Worm (Caenorhabditis elegans): Measurements from ENCODE around the gene F20D6.6.

- TF ChIP-seq unc-39 (tag; optimal IDR thresholded peaks at IDR 0.05) (no peak), dpl-1 (GFP tag; optimal IDR thresholded peaks at IDR 0.05) (no peak), nhr-237 (tag; optimal IDR thresholded peaks at IDR 0.05) (no peak), unc-130 (GFP tag; optimal IDR thresholded peaks at IDR 0.05) (no peak), F37D6.2 (tag; optimal IDR thresholded peaks at IDR 0.05) (no peak), F49E8.2 (tag; optimal IDR thresholded peaks at IDR 0.05; ENCODE audit: borderline replicate concordance) (no peak), daf-19 (GFP tag; conservative IDR thresholded peaks at IDR 0.05) (no peak), ama-1 (optimal IDR thresholded peaks at IDR 0.05) (no peak), gei-8 (GFP tag; optimal IDR thresholded peaks at IDR 0.05) (no peak), ctbp-1 (GFP tag; IDR thresholded peaks at IDR 0.05) (no peak), zag-1 (tag; optimal IDR thresholded peaks at IDR 0.05) (no peak), lsy-2 (tag; optimal IDR thresholded peaks at IDR 0.05) (no peak)
Observed at ce11 chrV:8203085-8203643, 43.4 kb downstream of the F20D6.6 start, which contains the start of gene cest-17.

All from whole organism, L4 larva.